Fruit fly (Drosophila melanogaster): ENCODE data around the gene CG14269.

The CG14269 gene

dm6 chrX:3455431-3456001, 19.9 kb upstream of the CG14269 start:
- TF ChIP-seq eg (GFP tag; IDR thresholded peaks at IDR 0.05) (peak; percentile 44; the same call in 1 of the 3 replicates), CG32006 (GFP tag; optimal IDR thresholded peaks at IDR 0.05) (peak; percentile 44), fd85E (GFP tag; optimal IDR thresholded peaks at IDR 0.05) (no peak), Hr39 (GFP tag; optimal IDR thresholded peaks at IDR 0.05) (no peak), CG4318 (GFP tag; optimal IDR thresholded peaks at IDR 0.05) (peak; percentile 14), CG15336 (GFP tag; IDR thresholded peaks at IDR 0.05) (peak; percentile 25; the same call in 1 of the 2 replicates)

- peak; percentile 84 for TF ChIP-seq Hr4 (GFP tag; optimal IDR thresholded peaks at IDR 0.05)
- TF ChIP-seq achi (GFP tag; optimal IDR thresholded peaks at IDR 0.05): peak; percentile 43
- TF ChIP-seq Sox14 (GFP tag; optimal IDR thresholded peaks at IDR 0.05): peak; percentile 22
- TF ChIP-seq pdm3 (GFP tag; optimal IDR thresholded peaks at IDR 0.05): peak; percentile 43
- TF ChIP-seq CG8119 (GFP tag; IDR thresholded peaks at IDR 0.05): peak; percentile 86
- TF ChIP-seq Eip78C (GFP tag): peak; percentile 60
- TF ChIP-seq OdsH (GFP tag; optimal IDR thresholded peaks at IDR 0.05): peak; percentile 43
- no peak for TF ChIP-seq Eip93F (GFP tag; optimal IDR thresholded peaks at IDR 0.05)
- no peak for TF ChIP-seq fd85E (GFP tag; optimal IDR thresholded peaks at IDR 0.05)
- TF ChIP-seq Sox102F (GFP tag; optimal IDR thresholded peaks at IDR 0.05): no peak
- TF ChIP-seq dac (GFP tag; optimal IDR thresholded peaks at IDR 0.05): peak; percentile 61
- TF ChIP-seq net (GFP tag; optimal IDR thresholded peaks at IDR 0.05): peak; percentile 40
- TF ChIP-seq CG6163 (GFP tag; IDR thresholded peaks at IDR 0.05): peak; percentile 84
- no peak for TF ChIP-seq CG7368 (GFP tag; optimal IDR thresholded peaks at IDR 0.05)
- TF ChIP-seq salr (GFP tag; optimal IDR thresholded peaks at IDR 0.05): peak in 1 of 2 experiments; percentile 61
- peak; percentile 83 for TF ChIP-seq CG32006 (GFP tag; optimal IDR thresholded peaks at IDR 0.05)
- TF ChIP-seq Met (GFP tag; optimal IDR thresholded peaks at IDR 0.05): no peak
- TF ChIP-seq eg (GFP tag; IDR thresholded peaks at IDR 0.05): peak; percentile 88
- TF ChIP-seq cyc (GFP tag; optimal IDR thresholded peaks at IDR 0.05): no peak
- TF ChIP-seq CG4318 (GFP tag; optimal IDR thresholded peaks at IDR 0.05): peak; percentile 55
- no peak for TF ChIP-seq spab (GFP tag; optimal IDR thresholded peaks at IDR 0.05)
- peak; percentile 65 for TF ChIP-seq Gug (GFP tag; IDR thresholded peaks at IDR 0.05)
- no peak for TF ChIP-seq CG10669 (GFP tag; optimal IDR thresholded peaks at IDR 0.05)
- peak; percentile 36 for TF ChIP-seq CG3919 (GFP tag; optimal IDR thresholded peaks at IDR 0.05)
- TF ChIP-seq topi (GFP tag; optimal IDR thresholded peaks at IDR 0.05): no peak
- peak; percentile 47 for TF ChIP-seq Lpt (GFP tag; optimal IDR thresholded peaks at IDR 0.05)
- TF ChIP-seq lz (GFP tag; optimal IDR thresholded peaks at IDR 0.05): no peak
- TF ChIP-seq CG9139 (GFP tag; optimal IDR thresholded peaks at IDR 0.05): no peak
- no peak for TF ChIP-seq Ets96B (tag; optimal IDR thresholded peaks at IDR 0.05)
- TF ChIP-seq acj6 (GFP tag; optimal IDR thresholded peaks at IDR 0.05): peak; percentile 11
- peak; percentile 88 for TF ChIP-seq CG15336 (GFP tag; IDR thresholded peaks at IDR 0.05)
- no peak for TF ChIP-seq svp (GFP tag)
- peak; percentile 59; the same call in 1 of the 2 replicates for TF ChIP-seq CG11294 (GFP tag; IDR thresholded peaks at IDR 0.05)
- TF ChIP-seq CG6276 (GFP tag; optimal IDR thresholded peaks at IDR 0.05): peak; percentile 82
- no peak for TF ChIP-seq CG3032 (tag; optimal IDR thresholded peaks at IDR 0.05)
These were observed 19.1 kb upstream of the CG14269 start for dm6 chrX:3454715-3455114.

dm6 chrX:3453038-3453819, 17.6 kb upstream of the CG14269 start:
- no peak for TF ChIP-seq svp (GFP tag)
- TF ChIP-seq Gug (GFP tag; IDR thresholded peaks at IDR 0.05): peak; percentile 46
- TF ChIP-seq CG4318 (GFP tag; optimal IDR thresholded peaks at IDR 0.05): no peak
- TF ChIP-seq CG6276 (GFP tag; optimal IDR thresholded peaks at IDR 0.05): peak; percentile 66
- TF ChIP-seq topi (GFP tag; optimal IDR thresholded peaks at IDR 0.05): no peak
- no peak for TF ChIP-seq CG11762 (GFP tag; optimal IDR thresholded peaks at IDR 0.05; ENCODE audit: insufficient read depth)
- peak; percentile 64; the same call in 1 of the 2 replicates for TF ChIP-seq CG11294 (GFP tag; IDR thresholded peaks at IDR 0.05)
- peak; percentile 70 for TF ChIP-seq Hr4 (GFP tag; optimal IDR thresholded peaks at IDR 0.05)
- TF ChIP-seq CG6808 (GFP tag; optimal IDR thresholded peaks at IDR 0.05): no peak
- TF ChIP-seq fd85E (GFP tag; optimal IDR thresholded peaks at IDR 0.05): no peak
- peak; percentile 4 for TF ChIP-seq pdm3 (GFP tag; optimal IDR thresholded peaks at IDR 0.05)
- no peak for TF ChIP-seq lz (GFP tag; optimal IDR thresholded peaks at IDR 0.05)
- no peak for TF ChIP-seq Ets96B (tag; optimal IDR thresholded peaks at IDR 0.05)
- TF ChIP-seq CG8632 (GFP tag; optimal IDR thresholded peaks at IDR 0.05): no peak
- TF ChIP-seq Met (GFP tag; optimal IDR thresholded peaks at IDR 0.05): no peak
- no peak for TF ChIP-seq salr (GFP tag; optimal IDR thresholded peaks at IDR 0.05)
- no peak for TF ChIP-seq CG1621 (tag; optimal IDR thresholded peaks at IDR 0.05)
- TF ChIP-seq CG10631 (GFP tag; optimal IDR thresholded peaks at IDR 0.05): no peak
- no peak for TF ChIP-seq spab (GFP tag; optimal IDR thresholded peaks at IDR 0.05)
- TF ChIP-seq CG10669 (GFP tag; optimal IDR thresholded peaks at IDR 0.05): no peak
- no peak for TF ChIP-seq CG6792 (GFP tag; optimal IDR thresholded peaks at IDR 0.05)
- TF ChIP-seq eg (GFP tag; IDR thresholded peaks at IDR 0.05): peak; percentile 79
- no peak for TF ChIP-seq Smox (GFP tag; optimal IDR thresholded peaks at IDR 0.05)
- peak; percentile 56 for TF ChIP-seq Eip78C (GFP tag)
- TF ChIP-seq Sox15 (GFP tag; optimal IDR thresholded peaks at IDR 0.05): no peak
- TF ChIP-seq acj6 (GFP tag; optimal IDR thresholded peaks at IDR 0.05): no peak
